Worm (Caenorhabditis elegans): ENCODE results near the gene dhrr-1.

The dhrr-1 gene

DNA sequence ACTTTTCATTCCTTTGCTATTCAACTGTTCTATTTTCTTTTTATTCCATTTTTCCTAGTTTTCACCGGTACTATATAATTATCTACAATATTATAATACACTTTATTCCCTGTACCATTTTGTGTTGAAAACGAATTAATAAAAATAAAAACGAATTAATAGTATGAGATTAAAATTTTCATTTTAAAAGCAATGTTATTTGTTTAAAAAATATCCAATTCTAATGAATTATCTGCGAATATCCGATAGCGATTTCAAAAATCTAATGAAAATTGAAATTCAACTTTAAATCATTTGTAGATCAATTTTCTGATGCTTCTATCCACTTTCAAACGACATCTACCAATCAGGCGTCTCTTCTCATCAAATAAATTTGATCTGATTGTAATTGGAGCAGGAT is 31.0 kb upstream of the dhrr-1 start, which contains the start of gene trxr-2:
Gene trxr-2, plus strand, starts transcription at position 301 of the 400 bp plus-strand sequence.
- TF ChIP-seq ref-1 (GFP tag; conservative IDR thresholded peaks at IDR 0.05) (no peak), ztf-29 (GFP tag; IDR thresholded peaks at IDR 0.05) (no peak), cog-1 (tag; optimal IDR thresholded peaks at IDR 0.05) (no peak), flt-1 (GFP tag; IDR thresholded peaks at IDR 0.05) (no peak), ztf-23 (GFP tag; IDR thresholded peaks at IDR 0.05) (no peak), klf-2 (GFP tag; conservative IDR thresholded peaks at IDR 0.05) (no peak), tab-1 (GFP tag; IDR thresholded peaks at IDR 0.05) (no peak), T22C8.4 (GFP tag; IDR thresholded peaks at IDR 0.05) (no peak), med-1 (GFP tag; optimal IDR thresholded peaks at IDR 0.05; ENCODE audit: insufficient read depth) (no peak)

ce11 chrIII:8917879-8918381 is 26.5 kb upstream of the dhrr-1 start, which contains the start of gene cdc-25.3:
Gene cdc-25.3, minus strand, starts transcription at chrIII:8917929.
- TF ChIP-seq cog-1 (tag; optimal IDR thresholded peaks at IDR 0.05) (no peak), ref-1 (GFP tag; conservative IDR thresholded peaks at IDR 0.05) (no peak), ztf-29 (GFP tag; IDR thresholded peaks at IDR 0.05) (no peak), tab-1 (GFP tag; IDR thresholded peaks at IDR 0.05) (no peak), flt-1 (GFP tag; IDR thresholded peaks at IDR 0.05) (no peak), T22C8.4 (GFP tag; IDR thresholded peaks at IDR 0.05) (no peak), klf-2 (GFP tag; conservative IDR thresholded peaks at IDR 0.05) (no peak), ztf-23 (GFP tag; IDR thresholded peaks at IDR 0.05) (no peak), med-1 (GFP tag; optimal IDR thresholded peaks at IDR 0.05; ENCODE audit: insufficient read depth) (no peak)

- TF ChIP-seq T22C8.4 (GFP tag; IDR thresholded peaks at IDR 0.05) (no peak), cog-1 (tag; optimal IDR thresholded peaks at IDR 0.05) (no peak), med-1 (GFP tag; optimal IDR thresholded peaks at IDR 0.05; ENCODE audit: insufficient read depth) (no peak), flt-1 (GFP tag; IDR thresholded peaks at IDR 0.05) (no peak), klf-2 (GFP tag; conservative IDR thresholded peaks at IDR 0.05) (no peak), tab-1 (GFP tag; IDR thresholded peaks at IDR 0.05) (no peak), ref-1 (GFP tag; conservative IDR thresholded peaks at IDR 0.05) (no peak), ztf-23 (GFP tag; IDR thresholded peaks at IDR 0.05) (no peak), ztf-29 (GFP tag; IDR thresholded peaks at IDR 0.05) (no peak)
Measured at ce11 chrIII:8919784-8920183, 24.7 kb upstream of the dhrr-1 start, which contains the start of gene ZK637.15. Gene ZK637.15, plus strand, starts transcription at chrIII:8920084.

ce11 chrIII:8922061-8922460 is 22.4 kb upstream of the dhrr-1 start:
- TF ChIP-seq ztf-23 (GFP tag; IDR thresholded peaks at IDR 0.05) (no peak), T22C8.4 (GFP tag; IDR thresholded peaks at IDR 0.05) (no peak), flt-1 (GFP tag; IDR thresholded peaks at IDR 0.05) (no peak), ref-1 (GFP tag; conservative IDR thresholded peaks at IDR 0.05) (no peak), cog-1 (tag; optimal IDR thresholded peaks at IDR 0.05) (no peak), tab-1 (GFP tag; IDR thresholded peaks at IDR 0.05) (no peak), klf-2 (GFP tag; conservative IDR thresholded peaks at IDR 0.05) (no peak), ztf-29 (GFP tag; IDR thresholded peaks at IDR 0.05) (no peak), med-1 (GFP tag; optimal IDR thresholded peaks at IDR 0.05; ENCODE audit: insufficient read depth) (no peak)

DNA sequence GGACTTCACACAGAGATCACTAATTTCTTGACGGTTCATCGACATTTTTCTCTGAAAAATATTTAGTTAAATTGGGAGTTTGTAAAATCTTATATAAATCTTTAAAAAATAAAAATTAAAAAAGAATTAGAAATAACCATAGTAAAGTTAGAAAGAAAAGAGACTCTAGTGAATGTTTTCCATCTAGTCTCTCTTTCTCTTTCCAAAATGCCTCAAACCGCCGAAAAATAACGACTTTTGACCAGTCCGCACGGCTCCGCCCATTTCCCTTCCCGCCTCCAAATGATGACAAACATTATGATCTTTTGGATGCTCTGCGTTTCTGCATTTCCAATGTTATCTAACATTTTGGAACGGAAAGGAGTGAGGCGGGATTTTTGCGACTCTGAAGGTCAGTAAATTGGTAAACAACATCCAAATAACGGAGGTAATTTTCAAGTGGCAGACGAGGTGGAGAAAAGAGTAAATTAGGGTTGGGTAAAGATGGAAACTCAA is 21.2 kb upstream of the dhrr-1 start, which contains the start of gene glb-1:
Gene glb-1, minus strand, starts transcription at position 51 of the 495 bp plus-strand sequence.
- TF ChIP-seq klf-2 (GFP tag; conservative IDR thresholded peaks at IDR 0.05), result no peak
- no peak for TF ChIP-seq ref-1 (GFP tag; conservative IDR thresholded peaks at IDR 0.05)
- no peak for TF ChIP-seq tab-1 (GFP tag; IDR thresholded peaks at IDR 0.05)

ce11 chrIII:8923937-8924336 is 20.5 kb upstream of the dhrr-1 start, which contains the start of gene ZK637.12:
Gene ZK637.12, plus strand, starts transcription at chrIII:8924237.
- TF ChIP-seq klf-2 (GFP tag; conservative IDR thresholded peaks at IDR 0.05), result no peak
- no peak for TF ChIP-seq ref-1 (GFP tag; conservative IDR thresholded peaks at IDR 0.05)
- no peak for TF ChIP-seq med-1 (GFP tag; optimal IDR thresholded peaks at IDR 0.05; ENCODE audit: insufficient read depth)

DNA sequence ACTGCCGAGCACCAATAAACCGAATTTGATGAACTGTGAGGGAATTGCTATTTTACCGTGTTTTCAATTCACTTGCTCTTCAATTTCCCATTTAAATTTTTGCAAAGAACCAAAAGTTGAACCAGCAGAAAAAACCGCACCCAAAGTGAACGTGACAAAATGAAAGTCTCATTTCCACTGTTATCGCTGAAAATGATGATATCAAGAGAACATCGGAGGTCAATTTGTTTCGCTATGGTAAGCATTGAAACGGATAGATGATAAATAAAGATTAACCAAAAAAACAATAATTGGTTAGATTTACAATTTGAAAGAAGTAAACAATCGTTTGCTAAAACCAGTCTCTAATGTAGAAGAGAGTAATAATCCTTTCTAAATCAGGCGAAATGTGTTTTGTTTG is 18.9 kb upstream of the dhrr-1 start:
- TF ChIP-seq T22C8.4 (GFP tag; IDR thresholded peaks at IDR 0.05) (no peak), ref-1 (GFP tag; conservative IDR thresholded peaks at IDR 0.05) (no peak), ztf-23 (GFP tag; IDR thresholded peaks at IDR 0.05) (no peak), ztf-29 (GFP tag; IDR thresholded peaks at IDR 0.05) (no peak), tab-1 (GFP tag; IDR thresholded peaks at IDR 0.05) (no peak), cog-1 (tag; optimal IDR thresholded peaks at IDR 0.05) (no peak), klf-2 (GFP tag; conservative IDR thresholded peaks at IDR 0.05) (no peak), med-1 (GFP tag; optimal IDR thresholded peaks at IDR 0.05; ENCODE audit: insufficient read depth) (no peak), flt-1 (GFP tag; IDR thresholded peaks at IDR 0.05) (no peak)

ce11 chrIII:8926512-8926911 is 17.9 kb upstream of the dhrr-1 start:
- TF ChIP-seq med-1 (GFP tag; optimal IDR thresholded peaks at IDR 0.05; ENCODE audit: insufficient read depth) (no peak), cog-1 (tag; optimal IDR thresholded peaks at IDR 0.05) (no peak), klf-2 (GFP tag; conservative IDR thresholded peaks at IDR 0.05) (no peak), tab-1 (GFP tag; IDR thresholded peaks at IDR 0.05) (no peak), ztf-23 (GFP tag; IDR thresholded peaks at IDR 0.05) (no peak), T22C8.4 (GFP tag; IDR thresholded peaks at IDR 0.05) (no peak), ref-1 (GFP tag; conservative IDR thresholded peaks at IDR 0.05) (no peak), ztf-29 (GFP tag; IDR thresholded peaks at IDR 0.05) (no peak), flt-1 (GFP tag; IDR thresholded peaks at IDR 0.05) (no peak)

ce11 chrIII:8929723-8930122 is 14.7 kb upstream of the dhrr-1 start, which contains the start of gene arrd-15:
Gene arrd-15, plus strand, starts transcription at chrIII:8930023.
- no peak for TF ChIP-seq ztf-29 (GFP tag; IDR thresholded peaks at IDR 0.05)
- no peak for TF ChIP-seq flt-1 (GFP tag; IDR thresholded peaks at IDR 0.05)
- TF ChIP-seq tab-1 (GFP tag; IDR thresholded peaks at IDR 0.05), result no peak
- no peak for TF ChIP-seq T22C8.4 (GFP tag; IDR thresholded peaks at IDR 0.05)
- TF ChIP-seq ztf-23 (GFP tag; IDR thresholded peaks at IDR 0.05), result no peak
- no peak for TF ChIP-seq cog-1 (tag; optimal IDR thresholded peaks at IDR 0.05)
- no peak for TF ChIP-seq med-1 (GFP tag; optimal IDR thresholded peaks at IDR 0.05; ENCODE audit: insufficient read depth)
- TF ChIP-seq ref-1 (GFP tag; conservative IDR thresholded peaks at IDR 0.05), result no peak
- TF ChIP-seq klf-2 (GFP tag; conservative IDR thresholded peaks at IDR 0.05), result no peak

ce11 chrIII:8933696-8934095 is 10.8 kb upstream of the dhrr-1 start:
- no peak for TF ChIP-seq ztf-29 (GFP tag; IDR thresholded peaks at IDR 0.05)
- no peak for TF ChIP-seq flt-1 (GFP tag; IDR thresholded peaks at IDR 0.05)
- no peak for TF ChIP-seq med-1 (GFP tag; optimal IDR thresholded peaks at IDR 0.05; ENCODE audit: insufficient read depth)
- TF ChIP-seq T22C8.4 (GFP tag; IDR thresholded peaks at IDR 0.05), result no peak
- TF ChIP-seq ztf-23 (GFP tag; IDR thresholded peaks at IDR 0.05), result no peak
- no peak for TF ChIP-seq tab-1 (GFP tag; IDR thresholded peaks at IDR 0.05)
- no peak for TF ChIP-seq ref-1 (GFP tag; conservative IDR thresholded peaks at IDR 0.05)
- no peak for TF ChIP-seq klf-2 (GFP tag; conservative IDR thresholded peaks at IDR 0.05)
- no peak for TF ChIP-seq cog-1 (tag; optimal IDR thresholded peaks at IDR 0.05)
